Worm (Caenorhabditis elegans): Measurements from ENCODE around the gene mth-1.

ce11 chrII:4209071-4209747 is 5.6 kb upstream of the mth-1 start, which contains the start of gene F31D5.6:
- TF ChIP-seq lin-35 (GFP tag; optimal IDR thresholded peaks at IDR 0.05), result no peak
- no peak for TF ChIP-seq gei-17 (GFP tag; optimal IDR thresholded peaks at IDR 0.05)
- TF ChIP-seq tlf-1 (GFP tag; optimal IDR thresholded peaks at IDR 0.05), result no peak
- no peak for TF ChIP-seq lag-1 (GFP tag; IDR thresholded peaks at IDR 0.05)
- no peak for TF ChIP-seq cebp-2 (GFP tag; IDR thresholded peaks at IDR 0.05)
- no peak for TF ChIP-seq ama-1 (optimal IDR thresholded peaks at IDR 0.05)
- no peak for TF ChIP-seq ama-1 (GFP tag; optimal IDR thresholded peaks at IDR 0.05)
- no peak for TF ChIP-seq F57A8.1 (GFP tag; optimal IDR thresholded peaks at IDR 0.05)
- no peak for TF ChIP-seq ekl-4 (GFP tag; IDR thresholded peaks at IDR 0.05)
- TF ChIP-seq snpc-3.4 (tag; optimal IDR thresholded peaks at IDR 0.05), result no peak
- TF ChIP-seq unc-62 (GFP tag; optimal IDR thresholded peaks at IDR 0.05), result no peak
